Worm (Caenorhabditis elegans) whole organism, L2 larva: ENCODE data around the gene B0554.2.

Source experiments
- aly-2 ChIP-seq: fragments of 150-350 bp; optimal IDR thresholded peaks from 2 replicates; lab custom pipeline; 2014; ENCODE audit warnings: missing biosample characterization, missing genetic modification characterization
- ama-1 ChIP-seq: fragments of 150-350 bp; optimal IDR thresholded peaks from 2 replicates; lab custom pipeline; 2018; ENCODE audit warnings: inconsistent platforms
- ceh-16 ChIP-seq: fragments of 150-350 bp; optimal IDR thresholded peaks from 2 replicates; lab custom pipeline; 2014; ENCODE audit warnings: missing biosample characterization, missing genetic modification characterization
- elt-1 ChIP-seq: fragments of 150-350 bp; optimal IDR thresholded peaks from 2 replicates; lab custom pipeline; 2014; ENCODE audit warnings: missing biosample characterization, missing genetic modification characterization
- fos-1 ChIP-seq: fragments of 150-350 bp; optimal IDR thresholded peaks from 2 replicates; lab custom pipeline; 2014; ENCODE audit warnings: missing biosample characterization, missing genetic modification characterization
- gmeb-1 ChIP-seq: fragments of 150-350 bp; optimal IDR thresholded peaks from 2 replicates; lab custom pipeline; 2014; ENCODE audit warnings: missing biosample characterization, missing genetic modification characterization
- lin-13 ChIP-seq: fragments of 150-350 bp; optimal IDR thresholded peaks from 2 replicates; lab custom pipeline; 2014; ENCODE audit warnings: missing biosample characterization, missing genetic modification reagents, missing genetic modification characterization
- lin-39 ChIP-seq: fragments of 150-350 bp; optimal IDR thresholded peaks from 2 replicates; lab custom pipeline; 2014; ENCODE audit warnings: missing biosample characterization, missing genetic modification reagents, missing genetic modification characterization
- mab-5 ChIP-seq: fragments of 150-350 bp; optimal IDR thresholded peaks from 2 replicates; lab custom pipeline; 2014; ENCODE audit warnings: missing biosample characterization, missing genetic modification characterization
- skn-1 ChIP-seq: sonication (generic microtip); optimal IDR thresholded peaks from 2 replicates; lab custom pipeline; 2017; ENCODE audit warnings: missing biosample characterization, missing genetic modification characterization
- unc-39 ChIP-seq: fragments of 150-350 bp; optimal IDR thresholded peaks from 2 replicates; lab custom pipeline; 2014; ENCODE audit warnings: missing biosample characterization, missing genetic modification characterization

- TF ChIP-seq gmeb-1 (tag; lab: Kevin White, UChicago) = no peak
- no peak for TF ChIP-seq lin-13
- no peak for TF ChIP-seq elt-1 (tag; lab: Kevin White, UChicago)
- no peak for TF ChIP-seq fos-1 (tag; lab: Kevin White, UChicago)
- no peak for TF ChIP-seq unc-39 (tag; lab: Kevin White, UChicago)
- no peak for TF ChIP-seq aly-2 (tag; lab: Kevin White, UChicago)
- TF ChIP-seq ceh-16 (tag; lab: Kevin White, UChicago) = no peak
- TF ChIP-seq ama-1 (lab: Kevin White, UChicago) = no peak
- TF ChIP-seq skn-1 = no peak
- no peak for TF ChIP-seq lin-39
- TF ChIP-seq mab-5 = no peak
Observed at ce11 chrV:399721-400120, 34.3 kb upstream of the B0554.2 start, which contains the start of gene scl-27.
